Fruit fly (Drosophila melanogaster) whole organism, embryonic: Measurements from ENCODE around the gene hog.
A peak's percentile ranks its signal among the peaks of the same experiment; 100 is the strongest.

ENCODE experiments used
- CG10321 ChIP-seq: fragments of 200-800 bp; sonication (Bioruptor generic); IDR thresholded peaks from 2 replicates; pipeline ENCODE4 v1.3.6; 2022; ENCODE audit warnings: missing biosample characterization, missing genetic modification characterization
- CG11504 ChIP-seq: fragments of 200-800 bp; sonication (Bioruptor generic); optimal IDR thresholded peaks from 3 replicates; lab custom pipeline; 2019; ENCODE audit warnings: missing biosample characterization, mild to moderate bottlenecking, missing genetic modification characterization, moderate library complexity
- CG1233 ChIP-seq: fragments of 200-800 bp; sonication (Bioruptor generic); optimal IDR thresholded peaks from 4 replicates; lab custom pipeline; 2018; ENCODE audit warnings: missing biosample characterization, mild to moderate bottlenecking, missing genetic modification characterization
- CG14014 ChIP-seq: fragments of 200-800 bp; sonication (Bioruptor generic); IDR thresholded peaks from 2 replicates; pipeline ENCODE4 v1.3.6; 2022; ENCODE audit warnings: missing biosample characterization, missing genetic modification characterization
- CG15073 ChIP-seq: fragments of 200-800 bp; sonication (Bioruptor generic); optimal IDR thresholded peaks from 2 replicates; lab custom pipeline; 2016; ENCODE audit warnings: missing biosample characterization, missing genetic modification characterization
- CG15601 ChIP-seq: fragments of 200-800 bp; sonication (Bioruptor generic); optimal IDR thresholded peaks from 3 replicates; lab custom pipeline; 2019; ENCODE audit warnings: missing biosample characterization, mild to moderate bottlenecking, missing genetic modification characterization, moderate library complexity
- CG17186 ChIP-seq: fragments of 200-800 bp; sonication (Bioruptor generic); optimal IDR thresholded peaks from 3 replicates; lab custom pipeline; 2017; ENCODE audit warnings: missing biosample characterization, missing genetic modification reagents, missing genetic modification characterization
- CG17912 ChIP-seq: fragments of 200-800 bp; sonication (Bioruptor generic); optimal IDR thresholded peaks from 2 replicates; lab custom pipeline; 2018; ENCODE audit warnings: missing biosample characterization, mild to moderate bottlenecking, missing genetic modification characterization
- CG2116 ChIP-seq: fragments of 200-800 bp; sonication (Bioruptor generic); optimal IDR thresholded peaks from 3 replicates; lab custom pipeline; 2018; ENCODE audit warnings: missing biosample characterization, mild to moderate bottlenecking, missing genetic modification characterization
- CG2202 ChIP-seq: fragments of 200-800 bp; sonication (Bioruptor generic); optimal IDR thresholded peaks from 2 replicates; lab custom pipeline; 2018; ENCODE audit warnings: missing biosample characterization, mild to moderate bottlenecking, missing genetic modification characterization
- CG2889 ChIP-seq: fragments of 200-800 bp; sonication (Bioruptor generic); IDR thresholded peaks from 3 replicates; pipeline ENCODE4 v1.3.6; 2022; ENCODE audit warnings: missing biosample characterization, missing genetic modification characterization
- CG30431 ChIP-seq: fragments of 200-800 bp; sonication (Bioruptor generic); optimal IDR thresholded peaks from 2 replicates; lab custom pipeline; 2017; ENCODE audit warnings: missing biosample characterization, missing genetic modification characterization
- CG31224 ChIP-seq: fragments of 200-800 bp; sonication (Bioruptor generic); IDR thresholded peaks from 2 replicates; pipeline ENCODE4 v1.3.6; 2022; ENCODE audit warnings: missing biosample characterization, missing genetic modification characterization
- CG31441 ChIP-seq: fragments of 200-800 bp; sonication (Bioruptor generic); IDR thresholded peaks from 2 replicates; pipeline ENCODE4 v1.3.6; 2022; ENCODE audit warnings: missing biosample characterization, missing genetic modification characterization
- CG33557 ChIP-seq: fragments of 200-800 bp; sonication (Bioruptor generic); optimal IDR thresholded peaks from 2 replicates; lab custom pipeline; 2019; ENCODE audit warnings: missing biosample characterization, mild to moderate bottlenecking, missing genetic modification characterization, moderate library complexity
- CG34422 ChIP-seq: fragments of 200-800 bp; sonication (Bioruptor generic); IDR thresholded peaks from 3 replicates; pipeline ENCODE4 v1.3.6; 2022; ENCODE audit warnings: missing biosample characterization, missing genetic modification characterization
- CG4282 ChIP-seq: fragments of 200-800 bp; sonication (Bioruptor generic); optimal IDR thresholded peaks from 2 replicates; lab custom pipeline; 2016; ENCODE audit warnings: missing biosample characterization, missing genetic modification characterization
- CG4360 ChIP-seq: fragments of 200-800 bp; sonication (Bioruptor generic); IDR thresholded peaks from 2 replicates; pipeline ENCODE4 v1.3.6; 2022; ENCODE audit warnings: missing biosample characterization, missing genetic modification characterization
- CG4820 ChIP-seq: fragments of 200-800 bp; sonication (Bioruptor generic); optimal IDR thresholded peaks from 3 replicates; lab custom pipeline; 2016; ENCODE audit warnings: missing biosample characterization, missing genetic modification characterization
- CG5180 ChIP-seq: fragments of 200-800 bp; sonication (Bioruptor generic); optimal IDR thresholded peaks from 3 replicates; lab custom pipeline; 2017; ENCODE audit warnings: missing biosample characterization, missing genetic modification characterization, mild to moderate bottlenecking, moderate library complexity, missing genetic modification reagents
- CG5245 ChIP-seq: fragments of 200-800 bp; sonication (Bioruptor generic); optimal IDR thresholded peaks from 3 replicates; lab custom pipeline; 2016; ENCODE audit warnings: missing biosample characterization, missing genetic modification characterization
- CG7372 ChIP-seq: fragments of 200-800 bp; sonication (Bioruptor generic); IDR thresholded peaks from 2 replicates; pipeline ENCODE4 v1.3.6; 2022; ENCODE audit warnings: missing biosample characterization, missing genetic modification characterization
- CG9437 ChIP-seq: fragments of 200-800 bp; sonication (Bioruptor generic); optimal IDR thresholded peaks from 2 replicates; lab custom pipeline; 2018; ENCODE audit warnings: missing biosample characterization, mild to moderate bottlenecking, missing genetic modification characterization
- CG9609 ChIP-seq: fragments of 200-800 bp; sonication (Bioruptor generic); optimal IDR thresholded peaks from 3 replicates; lab custom pipeline; 2016; ENCODE audit warnings: missing biosample characterization, missing genetic modification characterization
- Dip3 ChIP-seq: fragments of 200-800 bp; sonication (Bioruptor generic); optimal IDR thresholded peaks from 3 replicates; lab custom pipeline; 2016; ENCODE audit warnings: missing biosample characterization, missing genetic modification characterization
- Gug ChIP-seq: fragments of 200-800 bp; sonication (Bioruptor generic); IDR thresholded peaks from 4 replicates; pipeline ENCODE4 v1.3.6; 2022; ENCODE audit warnings: missing biosample characterization, missing genetic modification characterization
- Hmr ChIP-seq: fragments of 200-800 bp; sonication (Bioruptor generic); optimal IDR thresholded peaks from 3 replicates; lab custom pipeline; 2017; ENCODE audit warnings: mild to moderate bottlenecking, missing biosample characterization, missing genetic modification reagents, missing genetic modification characterization
- Kr ChIP-seq: fragments of 200-800 bp; sonication (Bioruptor generic); optimal IDR thresholded peaks from 2 replicates; lab custom pipeline; 2017; ENCODE audit warnings: missing biosample characterization, mild to moderate bottlenecking, missing genetic modification characterization
- Med ChIP-seq: fragments of 200-800 bp; sonication (Bioruptor generic); peaks from one replicate; lab custom pipeline; 2016; ENCODE audit warnings: missing biosample characterization, missing genetic modification characterization, mild to moderate bottlenecking, inconsistent platforms, moderate library complexity
- Optix ChIP-seq: fragments of 200-800 bp; sonication (Bioruptor generic); IDR thresholded peaks from 3 replicates; pipeline ENCODE4 v1.3.6; 2022; ENCODE audit warnings: missing biosample characterization, missing genetic modification characterization
- Sox102F ChIP-seq: fragments of 200-800 bp; sonication (Bioruptor generic); optimal IDR thresholded peaks from 2 replicates; lab custom pipeline; 2018; ENCODE audit warnings: missing biosample characterization, mild to moderate bottlenecking, missing genetic modification characterization, moderate library complexity
- Usf ChIP-seq: fragments of 200-800 bp; sonication (Bioruptor generic); optimal IDR thresholded peaks from 2 replicates; lab custom pipeline; 2017; ENCODE audit warnings: missing genotype, missing biosample characterization, missing genetic modification characterization
- ab ChIP-seq: fragments of 200-800 bp; sonication (Bioruptor generic); optimal IDR thresholded peaks from 2 replicates; lab custom pipeline; 2016; ENCODE audit warnings: missing biosample characterization, missing genetic modification characterization
- amos ChIP-seq: fragments of 200-800 bp; sonication (Bioruptor generic); IDR thresholded peaks from 2 replicates; pipeline ENCODE4 v1.3.6; 2022; ENCODE audit warnings: missing biosample characterization, missing genetic modification characterization; ENCODE audit not compliant: partially characterized antibody
- ash1 ChIP-seq: fragments of 200-800 bp; sonication (Bioruptor generic); optimal IDR thresholded peaks from 2 replicates; lab custom pipeline; 2018; ENCODE audit warnings: missing biosample characterization, mild to moderate bottlenecking, missing genetic modification characterization
- crc ChIP-seq: fragments of 200-800 bp; sonication (Bioruptor generic); optimal IDR thresholded peaks from 2 replicates; lab custom pipeline; 2016; ENCODE audit warnings: missing biosample characterization, missing genetic modification characterization
- dmrt11E ChIP-seq: fragments of 200-800 bp; sonication (Bioruptor generic); optimal IDR thresholded peaks from 3 replicates; lab custom pipeline; 2018; ENCODE audit warnings: missing biosample characterization, mild to moderate bottlenecking, missing genetic modification characterization, moderate library complexity
- esg ChIP-seq: fragments of 200-800 bp; sonication (Bioruptor generic); conservative IDR thresholded peaks from 2 replicates; pipeline ENCODE4 v1.3.6; 2022; ENCODE audit warnings: missing biosample characterization, missing genetic modification characterization
- eve ChIP-seq, 2 experiments: fragments of >200 bp; optimal IDR thresholded peaks; 2 replicates each; lab custom pipeline; 2017; ENCODE audit warnings: missing biosample characterization in 2 of 2, missing genetic modification characterization in 2 of 2
- ewg ChIP-seq: fragments of 200-800 bp; sonication (Bioruptor generic); optimal IDR thresholded peaks from 3 replicates; lab custom pipeline; 2017; ENCODE audit warnings: mild to moderate bottlenecking, missing biosample characterization, missing genetic modification reagents, missing genetic modification characterization
- inv ChIP-seq: fragments of 200-800 bp; sonication (Bioruptor generic); IDR thresholded peaks from 2 replicates; pipeline ENCODE4 v1.3.6; 2022; ENCODE audit warnings: missing biosample characterization, missing genetic modification characterization; ENCODE audit not compliant: partially characterized antibody
- onecut ChIP-seq: fragments of 200-800 bp; sonication (Bioruptor generic); IDR thresholded peaks from 2 replicates; pipeline ENCODE4 v1.3.6; 2022; ENCODE audit warnings: missing biosample characterization, missing genetic modification characterization
- prd ChIP-seq, 3 experiments: fragments of >200 bp in 2 of 3; fragments of 200-800 bp in 1 of 3; sonication (Bioruptor generic) in 1 of 3; optimal IDR thresholded peaks in 2 of 3; IDR thresholded peaks in 1 of 3; 2 replicates in 2 of 3; 3 replicates in 1 of 3; pipeline versions ENCODE4 v1.3.6 to Lab custom; 2017 to 2022; ENCODE audit warnings: missing biosample characterization in 1 of 3, missing genetic modification characterization in 1 of 3
- pum ChIP-seq: fragments of 200-800 bp; sonication (Bioruptor generic); optimal IDR thresholded peaks from 2 replicates; lab custom pipeline; 2016; ENCODE audit warnings: missing biosample characterization, missing genetic modification characterization
- run ChIP-seq: fragments of 200-800 bp; sonication (Bioruptor generic); optimal IDR thresholded peaks from 3 replicates; lab custom pipeline; 2018; ENCODE audit warnings: missing biosample characterization, mild to moderate bottlenecking, missing genetic modification characterization
- sens-2 ChIP-seq: fragments of 200-800 bp; sonication (Bioruptor generic); IDR thresholded peaks from 2 replicates; pipeline ENCODE4 v1.3.6; 2022; ENCODE audit warnings: missing biosample characterization, missing genetic modification characterization
- sisA ChIP-seq: fragments of 200-800 bp; sonication (Bioruptor generic); IDR thresholded peaks from 2 replicates; pipeline ENCODE4 v1.3.6; 2022; ENCODE audit warnings: missing biosample characterization, missing genetic modification characterization
- sqz ChIP-seq: fragments of 200-800 bp; sonication (Bioruptor generic); optimal IDR thresholded peaks from 3 replicates; lab custom pipeline; 2018; ENCODE audit warnings: missing biosample characterization, mild to moderate bottlenecking, missing genetic modification characterization
- tap ChIP-seq: fragments of 200-800 bp; optimal IDR thresholded peaks from 3 replicates; lab custom pipeline; 2019; ENCODE audit warnings: missing biosample characterization, mild to moderate bottlenecking, missing genetic modification characterization, moderate library complexity
- vvl ChIP-seq: fragments of 200-800 bp; sonication (Bioruptor generic); IDR thresholded peaks from 2 replicates; pipeline ENCODE4 v1.3.6; 2022; ENCODE audit warnings: missing biosample characterization, missing genetic modification characterization

Gene hog

DNA sequence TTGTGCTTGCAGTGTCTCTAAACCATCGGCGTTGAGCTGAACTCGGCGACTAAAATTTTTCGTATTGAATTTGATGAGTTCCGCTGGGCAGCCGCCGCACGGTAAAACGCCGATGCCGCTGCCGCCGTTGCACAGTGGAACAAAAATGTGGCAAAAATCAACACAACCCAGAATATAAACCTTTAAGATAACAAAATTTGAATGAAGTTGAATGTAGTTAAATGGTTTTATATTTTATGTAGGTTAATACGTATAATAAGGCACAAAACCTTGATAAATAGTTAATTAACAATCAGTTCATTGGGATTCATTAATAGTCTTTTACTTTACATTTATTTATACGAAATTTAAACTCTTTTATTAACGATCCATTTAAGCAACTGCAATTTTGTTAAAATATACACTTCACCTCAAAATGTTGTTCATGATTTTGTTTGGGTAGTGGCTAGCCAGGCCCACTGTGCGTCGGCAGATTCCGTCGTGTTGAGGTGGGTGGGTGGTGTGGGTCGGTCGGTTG, 47.1 kb upstream of the hog start, which contains the start of gene CG15890 (continued):
- TF ChIP-seq Hmr (GFP tag; lab: Kevin White, UChicago) (peak; percentile 58), CG14014 (GFP tag; lab: Robert Waterston, UW) (peak; percentile 31; the same call in 1 of the 2 replicates), CG7372 (GFP tag; lab: Robert Waterston, UW) (peak; percentile 18; the same call in 1 of the 2 replicates), Usf (GFP tag; lab: Kevin White, UChicago) (no peak), CG11504 (tag; lab: Kevin White, UChicago) (peak; percentile 84), CG2889 (GFP tag; lab: Robert Waterston, UW) (no peak), Gug (GFP tag; lab: Robert Waterston, UW) (no peak), eve (GFP tag; optimal IDR thresholded peaks at IDR 0.05; lab: Kevin White, UChicago) (peak in 1 of 2 experiments; percentile 62), ab (GFP tag; lab: Kevin White, UChicago) (no peak), CG5180 (peak; percentile 26), CG17186 (GFP tag; lab: Kevin White, UChicago) (no peak), pum (GFP tag; lab: Kevin White, UChicago) (peak; percentile 25), sens-2 (no peak), onecut (GFP tag; lab: Robert Waterston, UW) (0 out of 2 replicates have a peak, but pooled peaks have one; percentile 11), CG34422 (0 out of 3 replicates have a peak, but pooled peaks have one; percentile 7), CG30431 (GFP tag; lab: Kevin White, UChicago) (peak; percentile 40), CG4282 (GFP tag; lab: Kevin White, UChicago) (peak; percentile 4), CG17912 (GFP tag; lab: Kevin White, UChicago) (no peak), CG1233 (GFP tag; lab: Kevin White, UChicago) (peak; percentile 21), CG15073 (GFP tag; lab: Kevin White, UChicago) (no peak), CG2116 (GFP tag; lab: Kevin White, UChicago) (peak; percentile 0), CG4820 (peak; percentile 62), CG31224 (GFP tag; lab: Robert Waterston, UW) (no peak), ewg (GFP tag; lab: Kevin White, UChicago) (peak; percentile 43), prd (optimal IDR thresholded peaks at IDR 0.05; lab: Kevin White, UChicago) (no peak), prd (GFP tag; IDR thresholded peaks at IDR 0.05; lab: Robert Waterston, UW) (0 out of 3 replicates have a peak, but pooled peaks have one; percentile 29), ash1 (no peak), amos (GFP tag; lab: Robert Waterston, UW) (no peak), CG33557 (GFP tag; lab: Kevin White, UChicago) (peak; percentile 10), crc (GFP tag; lab: Kevin White, UChicago) (no peak), sisA (GFP tag; lab: Robert Waterston, UW) (0 out of 2 replicates have a peak, but pooled peaks have one; percentile 31), CG10321 (GFP tag; lab: Robert Waterston, UW) (no peak), CG31441 (GFP tag; lab: Robert Waterston, UW) (peak; percentile 79), sqz (no peak), Sox102F (GFP tag; lab: Kevin White, UChicago) (peak; percentile 76), vvl (no peak), CG4360 (GFP tag; lab: Robert Waterston, UW) (no peak), Optix (GFP tag; lab: Robert Waterston, UW) (no peak), CG15601 (tag; lab: Kevin White, UChicago) (peak; percentile 14), Med (GFP tag; lab: Kevin White, UChicago) (peak; percentile 83), CG2202 (no peak), dmrt11E (tag; lab: Kevin White, UChicago) (peak; percentile 60), tap (tag; lab: Kevin White, UChicago) (no peak), CG9437 (peak; percentile 76), esg (GFP tag; lab: Robert Waterston, UW) (0 out of 2 replicates have a peak, but pooled peaks have one; percentile 18), run (tag; lab: Kevin White, UChicago) (no peak), Kr (no peak), Dip3 (GFP tag; lab: Kevin White, UChicago) (peak; percentile 3), inv (GFP tag; lab: Robert Waterston, UW) (no peak), CG9609 (GFP tag; lab: Kevin White, UChicago) (peak; percentile 1), CG5245 (GFP tag; lab: Kevin White, UChicago) (peak; percentile 39)
